Fruit fly (Drosophila melanogaster): Measurements from ENCODE around the gene CG5555.

Gene CG5555

DNA sequence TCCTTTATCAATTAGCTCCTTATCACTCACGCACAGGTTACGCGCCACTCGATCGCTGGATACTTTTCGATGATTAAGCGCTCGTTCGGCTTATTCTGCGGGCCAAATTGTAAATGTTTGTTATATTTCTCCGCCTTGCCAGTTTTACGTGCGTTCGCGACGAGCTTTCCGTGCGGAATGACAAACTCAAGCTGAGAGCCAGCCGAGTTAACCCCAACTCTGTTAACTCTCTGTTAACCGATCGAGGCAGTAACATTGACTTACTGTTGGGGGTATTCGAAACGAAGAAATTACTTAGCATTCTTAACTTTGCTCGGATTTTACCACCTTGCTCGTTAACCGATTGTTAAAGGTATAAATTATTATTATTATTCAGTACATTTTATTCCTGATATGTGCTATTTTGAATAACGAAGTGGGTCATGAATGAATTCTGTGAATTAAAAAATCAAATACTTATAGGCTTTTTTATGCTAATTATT is 26.8 kb downstream of the CG5555 start, which contains the start of gene CG5835 (continued):
- TF ChIP-seq Dbx (GFP tag; IDR thresholded peaks at IDR 0.05) (peak; percentile 31; the same call in 2 of the 3 replicates), CG11504 (tag; optimal IDR thresholded peaks at IDR 0.05) (peak; percentile 12), CG7928 (GFP tag; optimal IDR thresholded peaks at IDR 0.05) (no peak), exex (tag; optimal IDR thresholded peaks at IDR 0.05) (peak; percentile 91), CG10543 (GFP tag; optimal IDR thresholded peaks at IDR 0.05) (peak; percentile 53), ssp (GFP tag; IDR thresholded peaks at IDR 0.05) (no peak), CG11695 (GFP tag; IDR thresholded peaks at IDR 0.05) (peak; percentile 55; the same call in 2 of the 3 replicates), org-1 (GFP tag; optimal IDR thresholded peaks at IDR 0.05) (no peak), gsb (GFP tag; IDR thresholded peaks at IDR 0.05) (0 out of 2 replicates have a peak, but pooled peaks have one; percentile 19), gem (tag; optimal IDR thresholded peaks at IDR 0.05) (peak; percentile 26), slbo (GFP tag; IDR thresholded peaks at IDR 0.05) (peak; percentile 50), CG16863 (GFP tag; optimal IDR thresholded peaks at IDR 0.05) (no peak), fd64A (GFP tag; optimal IDR thresholded peaks at IDR 0.05) (no peak), ash1 (GFP tag; optimal IDR thresholded peaks at IDR 0.05) (peak; percentile 16), jumu (GFP tag; optimal IDR thresholded peaks at IDR 0.05) (no peak), CG9797 (GFP tag; optimal IDR thresholded peaks at IDR 0.05) (no peak), h (optimal IDR thresholded peaks at IDR 0.05) (no peak), CG12391 (tag; optimal IDR thresholded peaks at IDR 0.05) (peak; percentile 29), disco-r (GFP tag; optimal IDR thresholded peaks at IDR 0.05) (no peak), CG4404 (GFP tag; IDR thresholded peaks at IDR 0.05) (no peak), grau (tag; optimal IDR thresholded peaks at IDR 0.05) (peak; percentile 23), CG17912 (GFP tag; optimal IDR thresholded peaks at IDR 0.05) (peak; percentile 55), vfl (GFP tag; optimal IDR thresholded peaks at IDR 0.05) (no peak), odd (GFP tag; optimal IDR thresholded peaks at IDR 0.05) (peak; percentile 11), rib (GFP tag; IDR thresholded peaks at IDR 0.05) (0 out of 2 replicates have a peak, but pooled peaks have one; percentile 65), CG18262 (tag; optimal IDR thresholded peaks at IDR 0.05) (peak; percentile 18), sens-2 (GFP tag; IDR thresholded peaks at IDR 0.05) (no peak), CG8290 (GFP tag; optimal IDR thresholded peaks at IDR 0.05) (no peak), CG8290 (tag; optimal IDR thresholded peaks at IDR 0.05) (peak in 1 of 2 experiments; percentile 75), CG3065 (GFP tag; optimal IDR thresholded peaks at IDR 0.05) (no peak), CG5180 (GFP tag; optimal IDR thresholded peaks at IDR 0.05) (peak; percentile 25), da (GFP tag; optimal IDR thresholded peaks at IDR 0.05) (no peak), CG3995 (GFP tag; optimal IDR thresholded peaks at IDR 0.05) (peak; percentile 81), CG12769 (tag; optimal IDR thresholded peaks at IDR 0.05) (peak; percentile 15), ap (GFP tag; IDR thresholded peaks at IDR 0.05) (no peak), bsh (GFP tag; optimal IDR thresholded peaks at IDR 0.05) (peak; percentile 11 to 29), wek (GFP tag; optimal IDR thresholded peaks at IDR 0.05) (peak; percentile 96), sens (GFP tag) (peak; percentile 16), lola (GFP tag; optimal IDR thresholded peaks at IDR 0.05) (no peak), CG15269 (tag; optimal IDR thresholded peaks at IDR 0.05) (peak; percentile 37), sd (tag; optimal IDR thresholded peaks at IDR 0.05) (peak; percentile 53), CG13287 (GFP tag; IDR thresholded peaks at IDR 0.05; ENCODE audit: partially characterized antibody) (peak; percentile 56; the same call in 1 of the 2 replicates), CG7839 (tag; optimal IDR thresholded peaks at IDR 0.05) (peak; percentile 12), cwo (GFP tag; optimal IDR thresholded peaks at IDR 0.05) (peak; percentile 13), CG18599 (GFP tag; optimal IDR thresholded peaks at IDR 0.05) (peak; percentile 28), CG18476 (GFP tag; optimal IDR thresholded peaks at IDR 0.05) (no peak), amos (GFP tag; IDR thresholded peaks at IDR 0.05; ENCODE audit: partially characterized antibody) (peak; percentile 32; the same call in 1 of the 2 replicates), Hmr (GFP tag; optimal IDR thresholded peaks at IDR 0.05) (peak; percentile 26), CG6689 (GFP tag; IDR thresholded peaks at IDR 0.05) (peak; percentile 63; the same call in 1 of the 2 replicates), Med (GFP tag) (peak; percentile 74)
